Worm (Caenorhabditis elegans) whole organism, L1 larva: ENCODE results near the gene dkf-2.

ENCODE experiments used
- ceh-82 ChIP-seq, 3 experiments: fragments of 150-350 bp in 1 of 3; sonication (generic microtip) in 2 of 3; optimal IDR thresholded peaks; 2 replicates each; lab custom pipeline; 2014 to 2017; ENCODE audit warnings: missing biosample characterization in 3 of 3, missing genetic modification characterization in 3 of 3
- ceh-88 ChIP-seq: fragments of 200-800 bp; sonication (Bioruptor generic); IDR thresholded peaks from 2 replicates; pipeline ENCODE4 v1.3.6; 2022; ENCODE audit warnings: missing genetic modification characterization, missing compliant biosample characterization
- fkh-8 ChIP-seq: sonication (generic microtip); optimal IDR thresholded peaks from 2 replicates; lab custom pipeline; 2016; ENCODE audit warnings: mild to moderate bottlenecking, missing genetic modification characterization, missing compliant biosample characterization
- fos-1 ChIP-seq: fragments of 150-350 bp; optimal IDR thresholded peaks from 2 replicates; lab custom pipeline; 2014; ENCODE audit warnings: missing biosample characterization, missing genetic modification characterization
- hlh-4 ChIP-seq: sonication (generic microtip); optimal IDR thresholded peaks from 2 replicates; lab custom pipeline; 2016; ENCODE audit warnings: mild to moderate bottlenecking, missing genetic modification characterization, missing compliant biosample characterization
- jun-1 ChIP-seq: fragments of 150-350 bp; optimal IDR thresholded peaks from 2 replicates; lab custom pipeline; 2014; ENCODE audit warnings: missing biosample characterization, missing genetic modification reagents, missing genetic modification characterization
- nhr-11 ChIP-seq: fragments of 150-350 bp; optimal IDR thresholded peaks from 2 replicates; lab custom pipeline; 2014; ENCODE audit warnings: missing biosample characterization, missing genetic modification characterization
- nhr-12 ChIP-seq: sonication (generic microtip); optimal IDR thresholded peaks from 2 replicates; lab custom pipeline; 2017; ENCODE audit warnings: missing biosample characterization, missing genetic modification characterization
- skn-1 ChIP-seq: fragments of 150-350 bp; optimal IDR thresholded peaks from 2 replicates; lab custom pipeline; 2014; ENCODE audit warnings: missing biosample characterization, missing genetic modification characterization
- unc-62 ChIP-seq: fragments of 150-350 bp; optimal IDR thresholded peaks from 2 replicates; lab custom pipeline; 2014; ENCODE audit warnings: missing biosample characterization, missing genetic modification reagents, missing genetic modification characterization
- xbp-1 ChIP-seq: sonication (generic microtip); optimal IDR thresholded peaks from 2 replicates; lab custom pipeline; 2016; ENCODE audit warnings: missing genetic modification characterization, missing compliant biosample characterization
- ztf-4 ChIP-seq: fragments of 150-350 bp; optimal IDR thresholded peaks from 2 replicates; lab custom pipeline; 2014; ENCODE audit warnings: missing biosample characterization, missing genetic modification characterization

DNA sequence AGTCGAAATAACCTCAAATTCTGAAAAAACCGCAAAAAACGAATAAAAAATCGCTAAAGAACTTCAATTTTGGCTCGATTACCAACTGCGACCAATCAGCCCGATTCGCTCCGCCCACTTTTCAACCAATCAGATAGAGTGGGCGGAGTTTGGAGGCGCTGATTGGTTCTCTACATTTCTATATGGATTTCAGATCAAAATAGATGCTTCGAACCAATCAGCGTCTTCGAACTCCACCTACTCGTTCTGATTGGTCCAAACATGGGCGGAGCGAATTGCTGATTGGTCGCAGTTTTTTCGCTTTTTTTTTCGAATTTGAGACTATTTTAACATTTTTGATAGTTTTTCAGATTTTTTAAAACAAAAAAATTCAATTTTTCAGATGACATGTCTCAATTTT, 60.7 kb downstream of the dkf-2 start:
- TF ChIP-seq ceh-82 (tag; optimal IDR thresholded peaks at IDR 0.05; lab: Kevin White, UChicago), result no peak
- no peak for TF ChIP-seq fkh-8 (tag; lab: Kevin White, UChicago)
- no peak for TF ChIP-seq unc-62 (GFP tag; lab: Kevin White, UChicago)
- no peak for TF ChIP-seq nhr-12 (tag; lab: Kevin White, UChicago)
- TF ChIP-seq jun-1 (tag; lab: Kevin White, UChicago), result no peak
- TF ChIP-seq fos-1 (tag; lab: Kevin White, UChicago), result no peak
- no peak for TF ChIP-seq ceh-88 (GFP tag; lab: Robert Waterston, UW)
- no peak for TF ChIP-seq skn-1 (tag; lab: Kevin White, UChicago)
- no peak for TF ChIP-seq ztf-4 (tag; lab: Kevin White, UChicago)
- no peak for TF ChIP-seq hlh-4 (tag; lab: Kevin White, UChicago)
- no peak for TF ChIP-seq xbp-1 (tag; lab: Kevin White, UChicago)
- TF ChIP-seq nhr-11 (tag; lab: Kevin White, UChicago), result no peak
